Fruit fly (Drosophila melanogaster): ENCODE data around the gene CG11756.

CG11756 gene

dm6 chrX:11379139-11379538, 31.2 kb downstream of the CG11756 start (continued):
- TF ChIP-seq exex (tag; optimal IDR thresholded peaks at IDR 0.05) (no peak), Hr78 (GFP tag; optimal IDR thresholded peaks at IDR 0.05) (no peak), CG43689 (GFP tag; IDR thresholded peaks at IDR 0.05) (no peak), CG9817 (tag; optimal IDR thresholded peaks at IDR 0.05) (peak; percentile 52), CG2202 (tag; optimal IDR thresholded peaks at IDR 0.05) (no peak), Xbp1 (GFP tag; optimal IDR thresholded peaks at IDR 0.05) (peak; percentile 19), Doc2 (GFP tag; IDR thresholded peaks at IDR 0.05) (no peak), repo (GFP tag; optimal IDR thresholded peaks at IDR 0.05) (no peak), Jarid2 (GFP tag; optimal IDR thresholded peaks at IDR 0.05) (no peak), CG8924 (tag; optimal IDR thresholded peaks at IDR 0.05) (peak; percentile 53), Dip3 (GFP tag; optimal IDR thresholded peaks at IDR 0.05) (no peak), CG12236 (GFP tag; optimal IDR thresholded peaks at IDR 0.05) (no peak), ap (GFP tag; IDR thresholded peaks at IDR 0.05) (peak; percentile 19; the same call in 1 of the 2 replicates), CG3726 (GFP tag; IDR thresholded peaks at IDR 0.05) (no peak), CG10267 (tag; optimal IDR thresholded peaks at IDR 0.05) (peak; percentile 10), sqz (GFP tag; optimal IDR thresholded peaks at IDR 0.05) (peak; percentile 3), Hr51 (GFP tag; optimal IDR thresholded peaks at IDR 0.05) (peak in 1 of 2 experiments; percentile 58), h (optimal IDR thresholded peaks at IDR 0.05) (no peak), CG10462 (GFP tag; optimal IDR thresholded peaks at IDR 0.05) (no peak), Opbp (GFP tag; IDR thresholded peaks at IDR 0.05; ENCODE audit: partially characterized antibody) (no peak), lmd (GFP tag; IDR thresholded peaks at IDR 0.05) (peak; percentile 57), CG17359 (tag; optimal IDR thresholded peaks at IDR 0.05) (peak; percentile 46), CG15269 (tag; optimal IDR thresholded peaks at IDR 0.05) (peak; percentile 68), CG33213 (GFP tag; optimal IDR thresholded peaks at IDR 0.05) (no peak), Hey (tag; optimal IDR thresholded peaks at IDR 0.05) (no peak), CG11560 (tag; IDR thresholded peaks at IDR 0.05) (no peak), ken (GFP tag; IDR thresholded peaks at IDR 0.05) (no peak), ranshi (GFP tag; IDR thresholded peaks at IDR 0.05) (peak; percentile 54; the same call in 1 of the 2 replicates), CG11695 (GFP tag; IDR thresholded peaks at IDR 0.05) (peak; percentile 53; the same call in 1 of the 3 replicates), zen2 (GFP tag; IDR thresholded peaks at IDR 0.05; ENCODE audit: partially characterized antibody) (no peak), cato (GFP tag; optimal IDR thresholded peaks at IDR 0.05; ENCODE audit: borderline replicate concordance) (no peak), otp (GFP tag; IDR thresholded peaks at IDR 0.05) (no peak), CG2712 (tag; optimal IDR thresholded peaks at IDR 0.05) (peak; percentile 50), BtbVII (GFP tag; optimal IDR thresholded peaks at IDR 0.05) (no peak), Hsf (GFP tag; optimal IDR thresholded peaks at IDR 0.05) (peak; percentile 16), CG9609 (GFP tag; optimal IDR thresholded peaks at IDR 0.05) (no peak), wek (GFP tag; optimal IDR thresholded peaks at IDR 0.05) (no peak), CoRest (tag; optimal IDR thresholded peaks at IDR 0.05) (peak; percentile 41), CG11504 (tag; optimal IDR thresholded peaks at IDR 0.05) (peak; percentile 67), jumu (GFP tag; optimal IDR thresholded peaks at IDR 0.05) (no peak), CG8388 (GFP tag; optimal IDR thresholded peaks at IDR 0.05) (peak; percentile 8), so (GFP tag; IDR thresholded peaks at IDR 0.05) (peak; percentile 23; the same call in 1 of the 3 replicates), CG17186 (GFP tag; optimal IDR thresholded peaks at IDR 0.05) (no peak), CG5953 (GFP tag; IDR thresholded peaks at IDR 0.05) (0 out of 2 replicates have a peak, but pooled peaks have one; percentile 35), nmo (GFP tag; optimal IDR thresholded peaks at IDR 0.05) (peak; percentile 37), lov (optimal IDR thresholded peaks at IDR 0.05) (no peak), lov (GFP tag; IDR thresholded peaks at IDR 0.05) (no peak), dan (GFP tag; IDR thresholded peaks at IDR 0.05) (no peak), CG18764 (GFP tag; optimal IDR thresholded peaks at IDR 0.05) (no peak), CG10565 (GFP tag; optimal IDR thresholded peaks at IDR 0.05) (no peak), CG10431 (GFP tag; optimal IDR thresholded peaks at IDR 0.05) (no peak)
